Worm (Caenorhabditis elegans) whole organism, young adult: ENCODE results near the gene mua-3.

Source experiments
- ZK185.1 ChIP-seq: sonication (generic microtip); optimal IDR thresholded peaks from 2 replicates; lab custom pipeline; 2016; ENCODE audit warnings: mild to moderate bottlenecking, missing genetic modification characterization, missing compliant biosample characterization; ENCODE audit not compliant: poor library complexity, severe bottlenecking
- ama-1 ChIP-seq, 3 experiments: fragments of 150-350 bp in 1 of 3; sonication (generic microtip) in 2 of 3; optimal IDR thresholded peaks; 2 replicates each; lab custom pipeline; 2014 to 2018; ENCODE audit warnings: missing biosample characterization in 2 of 3, missing genetic modification characterization in 2 of 3, missing genetic modification reagents in 2 of 3
- aptf-2 ChIP-seq: fragments of 200-800 bp; sonication (Bioruptor generic); conservative IDR thresholded peaks from 2 replicates; pipeline ENCODE4 v1.3.6; 2022; ENCODE audit warnings: missing genetic modification reagents, missing genetic modification characterization, missing compliant biosample characterization
- hmg-20 ChIP-seq: fragments of 200-800 bp; sonication (Bioruptor generic); IDR thresholded peaks from 2 replicates; pipeline ENCODE4 v1.3.6; 2022; ENCODE audit warnings: missing genetic modification reagents, missing genetic modification characterization, missing compliant biosample characterization
- hsf-1 ChIP-seq: fragments of 200-800 bp; sonication (Bioruptor generic); IDR thresholded peaks from 2 replicates; pipeline ENCODE4 v1.3.6; 2022; ENCODE audit warnings: missing genetic modification reagents, missing genetic modification characterization, missing compliant biosample characterization
- lin-26 ChIP-seq: fragments of 200-800 bp; sonication (Bioruptor generic); IDR thresholded peaks from 2 replicates; pipeline ENCODE4 v1.3.6; 2022; ENCODE audit warnings: missing genetic modification reagents, missing genetic modification characterization, missing compliant biosample characterization
- mcd-1 ChIP-seq: fragments of 200-800 bp; sonication (Bioruptor generic); IDR thresholded peaks from 2 replicates; pipeline ENCODE4 v1.3.6; 2022; ENCODE audit warnings: missing genetic modification reagents, missing genetic modification characterization, missing compliant biosample characterization
- nfya-1 ChIP-seq: sonication (generic microtip); optimal IDR thresholded peaks from 2 replicates; lab custom pipeline; 2017; ENCODE audit warnings: antibody characterized with exemption, missing compliant biosample characterization, missing genetic modification characterization, borderline replicate concordance; ENCODE audit not compliant: insufficient read depth
- snpc-4 ChIP-seq, 5 experiments: fragments of 150-350 bp in 1 of 5; sonication (generic microtip) in 4 of 5; optimal IDR thresholded peaks; 2 replicates each; lab custom pipeline; 2014 to 2018; ENCODE audit warnings: missing genetic modification characterization in 5 of 5, missing biosample characterization in 3 of 5, antibody characterized with exemption in 2 of 5, mild to moderate bottlenecking in 2 of 5, missing compliant biosample characterization in 2 of 5, missing genotype in 2 of 5, moderate library complexity in 2 of 5, missing genetic modification reagents in 1 of 5

ce11 chrIII:10156269-10156668 is 4.2 kb upstream of the mua-3 start:
- TF ChIP-seq snpc-4 (GFP tag; optimal IDR thresholded peaks at IDR 0.05; lab: Kevin White, UChicago) = no peak
- TF ChIP-seq snpc-4 (tag; optimal IDR thresholded peaks at IDR 0.05; lab: Kevin White, UChicago) = no peak
- no peak for TF ChIP-seq mcd-1 (GFP tag; lab: Robert Waterston, UW)
- no peak for TF ChIP-seq lin-26 (GFP tag; lab: Robert Waterston, UW)
- no peak for TF ChIP-seq aptf-2
- TF ChIP-seq ZK185.1 (tag; lab: Kevin White, UChicago) = no peak
- no peak for TF ChIP-seq hsf-1
- no peak for TF ChIP-seq ama-1 (optimal IDR thresholded peaks at IDR 0.05; lab: Kevin White, UChicago)
- TF ChIP-seq ama-1 (GFP tag; optimal IDR thresholded peaks at IDR 0.05; lab: Kevin White, UChicago) = no peak
- TF ChIP-seq nfya-1 = no peak
- no peak for TF ChIP-seq hmg-20 (GFP tag; lab: Robert Waterston, UW)
